Fruit fly (Drosophila melanogaster): ENCODE results near the gene CG12540.
A peak's percentile ranks its signal among the peaks of the same experiment; 100 is the strongest.

The CG12540 gene

DNA sequence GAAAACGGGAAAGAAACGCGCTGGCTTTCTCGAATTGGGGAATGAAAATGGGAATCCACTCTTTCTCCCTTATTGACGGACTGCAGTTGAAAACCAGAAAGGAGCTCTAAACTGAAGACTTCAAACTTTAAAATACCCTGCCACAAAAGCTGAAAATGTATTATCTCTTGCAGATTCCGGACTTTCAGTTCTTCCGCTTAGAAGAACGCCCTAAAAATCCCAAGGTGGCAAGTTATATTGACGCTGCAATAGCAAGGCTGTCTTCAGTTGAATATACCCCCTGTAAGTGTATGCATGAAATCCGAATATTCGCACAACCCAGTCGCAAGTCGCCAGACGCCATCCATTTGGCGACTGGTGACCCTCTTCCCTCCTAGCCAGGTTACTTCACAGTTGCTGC, 14.3 kb upstream of the CG12540 start:
- 0 out of 3 replicates have a peak, but pooled peaks have one; percentile 7 for TF ChIP-seq CG11456 (GFP tag; IDR thresholded peaks at IDR 0.05)
- peak; percentile 53 for TF ChIP-seq corto (GFP tag; optimal IDR thresholded peaks at IDR 0.05)
- no peak for TF ChIP-seq Sin3A (optimal IDR thresholded peaks at IDR 0.05)
- peak; percentile 87 for TF ChIP-seq Drgx (GFP tag; IDR thresholded peaks at IDR 0.05)
- TF ChIP-seq bsh (GFP tag; optimal IDR thresholded peaks at IDR 0.05), result peak in 1 of 2 experiments; percentile 17
- TF ChIP-seq CG10979 (tag; optimal IDR thresholded peaks at IDR 0.05), result no peak
- TF ChIP-seq btn (GFP tag; optimal IDR thresholded peaks at IDR 0.05), result no peak
- no peak for TF ChIP-seq fd102C (GFP tag; optimal IDR thresholded peaks at IDR 0.05)
- 0 out of 2 replicates have a peak, but pooled peaks have one; percentile 14 for TF ChIP-seq sisA (GFP tag; IDR thresholded peaks at IDR 0.05)
- TF ChIP-seq CG9817 (tag; optimal IDR thresholded peaks at IDR 0.05), result no peak
- TF ChIP-seq CG11504 (tag; optimal IDR thresholded peaks at IDR 0.05), result peak; percentile 13
- TF ChIP-seq CG4617 (GFP tag; optimal IDR thresholded peaks at IDR 0.05; ENCODE audit: borderline replicate concordance), result no peak
- no peak for TF ChIP-seq Asciz (GFP tag; optimal IDR thresholded peaks at IDR 0.05)
- peak; percentile 29 for TF ChIP-seq lbe (GFP tag; optimal IDR thresholded peaks at IDR 0.05)
- peak; percentile 2 for TF ChIP-seq CG1603 (tag; optimal IDR thresholded peaks at IDR 0.05)

DNA sequence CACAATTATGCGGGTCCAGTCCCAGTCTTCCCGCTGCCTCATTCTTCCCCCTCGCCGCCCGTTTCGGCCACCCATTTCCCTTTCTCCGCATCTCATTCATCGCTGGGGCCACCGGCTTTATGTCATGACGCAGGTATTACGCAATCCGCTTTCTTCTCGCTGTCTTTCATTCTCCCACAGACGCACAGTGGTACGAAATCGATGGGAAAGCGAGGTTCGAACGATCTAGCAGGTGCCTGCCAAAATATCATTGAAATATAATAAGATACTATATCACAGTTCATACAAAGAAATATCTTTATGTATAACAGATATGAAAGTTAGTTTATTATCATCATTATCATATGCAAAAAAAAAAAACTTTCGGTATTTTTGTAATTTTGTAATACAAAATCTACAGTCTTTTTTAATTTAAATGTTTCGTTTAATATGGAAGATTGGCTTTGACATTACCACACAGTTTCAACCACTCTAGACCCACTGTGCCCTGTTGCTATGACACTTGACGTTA, 12.4 kb upstream of the CG12540 start:
- TF ChIP-seq CG6791 (GFP tag; IDR thresholded peaks at IDR 0.05; ENCODE audit: partially characterized antibody) (peak; percentile 40; the same call in 1 of the 3 replicates), slbo (GFP tag; IDR thresholded peaks at IDR 0.05) (peak; percentile 36; the same call in 1 of the 2 replicates), jigr1 (GFP tag; IDR thresholded peaks at IDR 0.05) (0 out of 3 replicates have a peak, but pooled peaks have one; percentile 25), CG12659 (GFP tag; optimal IDR thresholded peaks at IDR 0.05) (peak; percentile 54), prd (optimal IDR thresholded peaks at IDR 0.05) (no peak), prd (GFP tag; IDR thresholded peaks at IDR 0.05) (peak; percentile 66; the same call in 2 of the 3 replicates), ranshi (GFP tag; IDR thresholded peaks at IDR 0.05) (peak; percentile 67), CG7556 (GFP tag; optimal IDR thresholded peaks at IDR 0.05) (peak; percentile 76), Ptx1 (GFP tag; IDR thresholded peaks at IDR 0.05) (peak; percentile 59), CG13287 (GFP tag; IDR thresholded peaks at IDR 0.05; ENCODE audit: partially characterized antibody) (no peak), Fer1 (GFP tag; optimal IDR thresholded peaks at IDR 0.05) (peak; percentile 36), tna (GFP tag; IDR thresholded peaks at IDR 0.05; ENCODE audit: partially characterized antibody) (no peak), lmd (GFP tag; IDR thresholded peaks at IDR 0.05) (peak; percentile 69), br (optimal IDR thresholded peaks at IDR 0.05) (no peak), sd (tag; optimal IDR thresholded peaks at IDR 0.05) (peak; percentile 19), PHDP (tag; optimal IDR thresholded peaks at IDR 0.05) (peak; percentile 70), Pdp1 (GFP tag; optimal IDR thresholded peaks at IDR 0.05) (peak; percentile 60 to 89), CG10462 (GFP tag; optimal IDR thresholded peaks at IDR 0.05) (peak; percentile 26), CG7786 (GFP tag; optimal IDR thresholded peaks at IDR 0.05) (peak; percentile 19), CG12104 (GFP tag; optimal IDR thresholded peaks at IDR 0.05) (peak; percentile 53), bcd (GFP tag; optimal IDR thresholded peaks at IDR 0.05) (peak; percentile 64), CG17359 (tag; optimal IDR thresholded peaks at IDR 0.05) (peak; percentile 75), CG12942 (GFP tag; optimal IDR thresholded peaks at IDR 0.05) (peak; percentile 24), H2.0 (GFP tag; IDR thresholded peaks at IDR 0.05) (no peak), org-1 (GFP tag; optimal IDR thresholded peaks at IDR 0.05) (peak; percentile 45), CG31441 (GFP tag; IDR thresholded peaks at IDR 0.05) (peak; percentile 81), unpg (GFP tag; optimal IDR thresholded peaks at IDR 0.05) (peak; percentile 68), oc (tag; optimal IDR thresholded peaks at IDR 0.05) (no peak), Ssrp (tag; optimal IDR thresholded peaks at IDR 0.05) (peak; percentile 71), Trl (optimal IDR thresholded peaks at IDR 0.05) (no peak), Trl (GFP tag; optimal IDR thresholded peaks at IDR 0.05) (peak; percentile 26), CG15601 (tag; optimal IDR thresholded peaks at IDR 0.05) (peak; percentile 46), Sox102F (GFP tag; optimal IDR thresholded peaks at IDR 0.05) (peak; percentile 82), CG13775 (GFP tag; optimal IDR thresholded peaks at IDR 0.05) (peak; percentile 43), CG17568 (GFP tag; optimal IDR thresholded peaks at IDR 0.05) (no peak)

Measured in whole organism, embryonic.